Fruit fly (Drosophila melanogaster) whole organism, embryonic: ENCODE data around the gene CG5758.
A peak's percentile ranks its signal among the peaks of the same experiment; 100 is the strongest.

ENCODE experiments used
- Adf1 ChIP-seq: fragments of 200-800 bp; sonication (Bioruptor generic); IDR thresholded peaks from 2 replicates; pipeline ENCODE4 v1.3.6; 2022; ENCODE audit warnings: missing biosample characterization, missing genetic modification characterization
- BEAF-32 ChIP-seq: fragments of 200-800 bp; sonication (Bioruptor generic); optimal IDR thresholded peaks from 3 replicates; lab custom pipeline; 2017; ENCODE audit warnings: missing biosample characterization, missing genetic modification characterization, mild to moderate bottlenecking, moderate library complexity, missing genetic modification reagents
- CG10274 ChIP-seq: fragments of 200-800 bp; sonication (Bioruptor generic); optimal IDR thresholded peaks from 3 replicates; lab custom pipeline; 2017; ENCODE audit warnings: missing biosample characterization, mild to moderate bottlenecking, missing genetic modification characterization
- CG10366 ChIP-seq: fragments of 200-800 bp; sonication (Bioruptor generic); IDR thresholded peaks from 2 replicates; pipeline ENCODE4 v1.3.6; 2022; ENCODE audit warnings: missing biosample characterization, missing genetic modification characterization
- CG12744 ChIP-seq: fragments of 200-800 bp; sonication (Bioruptor generic); optimal IDR thresholded peaks from 2 replicates; lab custom pipeline; 2016; ENCODE audit warnings: missing biosample characterization, missing genetic modification characterization
- CG1529 ChIP-seq: fragments of 200-800 bp; sonication (Bioruptor generic); optimal IDR thresholded peaks from 3 replicates; lab custom pipeline; 2018; ENCODE audit warnings: missing biosample characterization, missing genetic modification characterization
- CG15479 ChIP-seq: fragments of 200-800 bp; sonication (Bioruptor generic); optimal IDR thresholded peaks from 3 replicates; lab custom pipeline; 2019; ENCODE audit warnings: missing biosample characterization, mild to moderate bottlenecking, missing genetic modification characterization, moderate library complexity
- CG1603 ChIP-seq: fragments of 200-800 bp; sonication (Bioruptor generic); optimal IDR thresholded peaks from 2 replicates; lab custom pipeline; 2019; ENCODE audit warnings: missing biosample characterization, mild to moderate bottlenecking, missing genetic modification characterization, moderate library complexity
- CG16779 ChIP-seq: fragments of 200-800 bp; sonication (Bioruptor generic); IDR thresholded peaks from 2 replicates; pipeline ENCODE4 v1.3.6; 2022; ENCODE audit warnings: missing biosample characterization, missing genetic modification characterization
- CG17186 ChIP-seq: fragments of 200-800 bp; sonication (Bioruptor generic); optimal IDR thresholded peaks from 3 replicates; lab custom pipeline; 2017; ENCODE audit warnings: missing biosample characterization, missing genetic modification reagents, missing genetic modification characterization
- CG17912 ChIP-seq: fragments of 200-800 bp; sonication (Bioruptor generic); optimal IDR thresholded peaks from 2 replicates; lab custom pipeline; 2018; ENCODE audit warnings: missing biosample characterization, mild to moderate bottlenecking, missing genetic modification characterization
- CG18599 ChIP-seq: fragments of 200-800 bp; sonication (Bioruptor generic); optimal IDR thresholded peaks from 3 replicates; lab custom pipeline; 2017; ENCODE audit warnings: missing biosample characterization, missing genetic modification characterization, mild to moderate bottlenecking, moderate library complexity, missing genetic modification reagents
- CG2199 ChIP-seq: fragments of 200-800 bp; sonication (Bioruptor generic); IDR thresholded peaks from 3 replicates; pipeline ENCODE4 v1.3.6; 2022; ENCODE audit warnings: missing biosample characterization, missing genetic modification characterization
- CG31441 ChIP-seq: fragments of 200-800 bp; sonication (Bioruptor generic); IDR thresholded peaks from 2 replicates; pipeline ENCODE4 v1.3.6; 2022; ENCODE audit warnings: missing biosample characterization, missing genetic modification characterization
- CG34376 ChIP-seq: fragments of 200-800 bp; sonication (Bioruptor generic); optimal IDR thresholded peaks from 2 replicates; lab custom pipeline; 2018; ENCODE audit warnings: missing biosample characterization, mild to moderate bottlenecking, missing genetic modification characterization
- CG4282 ChIP-seq: fragments of 200-800 bp; sonication (Bioruptor generic); optimal IDR thresholded peaks from 2 replicates; lab custom pipeline; 2016; ENCODE audit warnings: missing biosample characterization, missing genetic modification characterization
- CG6254 ChIP-seq: fragments of 200-800 bp; sonication (Bioruptor generic); optimal IDR thresholded peaks from 3 replicates; lab custom pipeline; 2017; ENCODE audit warnings: mild to moderate bottlenecking, missing biosample characterization, missing genetic modification reagents, missing genetic modification characterization
- CG6272 ChIP-seq: fragments of 200-800 bp; sonication (Bioruptor generic); IDR thresholded peaks from 2 replicates; pipeline ENCODE4 v1.3.6; 2022; ENCODE audit warnings: missing biosample characterization, missing genetic modification characterization
- CG7839 ChIP-seq: fragments of 200-800 bp; sonication (Bioruptor generic); optimal IDR thresholded peaks from 3 replicates; lab custom pipeline; 2018; ENCODE audit warnings: missing biosample characterization, mild to moderate bottlenecking, missing genetic modification characterization, moderate library complexity
- CG7987 ChIP-seq: fragments of 200-800 bp; sonication (Bioruptor generic); optimal IDR thresholded peaks from 2 replicates; lab custom pipeline; 2018; ENCODE audit warnings: missing biosample characterization, mild to moderate bottlenecking, missing genetic modification characterization, moderate library complexity
- CG8089 ChIP-seq: fragments of 200-800 bp; sonication (Bioruptor generic); optimal IDR thresholded peaks from 3 replicates; lab custom pipeline; 2016; ENCODE audit warnings: missing biosample characterization, missing genetic modification characterization
- D19A ChIP-seq: fragments of 200-800 bp; optimal IDR thresholded peaks from 3 replicates; lab custom pipeline; 2019; ENCODE audit warnings: missing biosample characterization, mild to moderate bottlenecking, missing genetic modification characterization, moderate library complexity
- Deaf1 ChIP-seq: fragments of 200-800 bp; optimal IDR thresholded peaks from 3 replicates; lab custom pipeline; 2019; ENCODE audit warnings: missing biosample characterization, mild to moderate bottlenecking, missing genetic modification characterization, moderate library complexity
- Dfd ChIP-seq, 2 experiments: fragments of >200 bp; optimal IDR thresholded peaks; 2 replicates each; lab custom pipeline; 2017; ENCODE audit warnings: missing biosample characterization in 2 of 2, missing genetic modification characterization in 2 of 2
- Fer1 ChIP-seq: fragments of 200-800 bp; sonication (Bioruptor generic); optimal IDR thresholded peaks from 2 replicates; lab custom pipeline; 2017; ENCODE audit warnings: missing biosample characterization, mild to moderate bottlenecking, missing genetic modification characterization
- Fer2 ChIP-seq: fragments of 200-800 bp; sonication (Bioruptor generic); optimal IDR thresholded peaks from 2 replicates; lab custom pipeline; 2018; ENCODE audit warnings: missing biosample characterization, mild to moderate bottlenecking, missing genetic modification characterization, moderate library complexity
- Gug ChIP-seq: fragments of 200-800 bp; sonication (Bioruptor generic); IDR thresholded peaks from 4 replicates; pipeline ENCODE4 v1.3.6; 2022; ENCODE audit warnings: missing biosample characterization, missing genetic modification characterization
- Jarid2 ChIP-seq: fragments of 200-800 bp; sonication (Bioruptor generic); optimal IDR thresholded peaks from 3 replicates; lab custom pipeline; 2017; ENCODE audit warnings: mild to moderate bottlenecking, missing biosample characterization, missing genetic modification reagents, missing genetic modification characterization
- Nf-YC ChIP-seq: fragments of 200-800 bp; optimal IDR thresholded peaks from 3 replicates; lab custom pipeline; 2019; ENCODE audit warnings: missing biosample characterization, mild to moderate bottlenecking, missing genetic modification characterization, moderate library complexity
- Optix ChIP-seq: fragments of 200-800 bp; sonication (Bioruptor generic); IDR thresholded peaks from 3 replicates; pipeline ENCODE4 v1.3.6; 2022; ENCODE audit warnings: missing biosample characterization, missing genetic modification characterization
- Poxn ChIP-seq: fragments of 200-800 bp; sonication (Bioruptor generic); IDR thresholded peaks from 2 replicates; pipeline ENCODE4 v1.3.6; 2022; ENCODE audit warnings: missing biosample characterization, missing genetic modification characterization
- Ptx1 ChIP-seq: fragments of 200-800 bp; sonication (Bioruptor generic); IDR thresholded peaks from 2 replicates; pipeline ENCODE4 v1.3.6; 2022; ENCODE audit warnings: missing biosample characterization, missing genetic modification characterization
- TFAM ChIP-seq: fragments of 200-800 bp; sonication (Bioruptor generic); optimal IDR thresholded peaks from 2 replicates; lab custom pipeline; 2017; ENCODE audit warnings: missing biosample characterization, missing genetic modification characterization, inconsistent platforms
- corto ChIP-seq: fragments of 200-800 bp; sonication (Bioruptor generic); optimal IDR thresholded peaks from 2 replicates; lab custom pipeline; 2016; ENCODE audit warnings: missing biosample characterization, mild to moderate bottlenecking, missing genetic modification characterization, moderate library complexity
- crol ChIP-seq: fragments of 200-800 bp; sonication (Bioruptor generic); IDR thresholded peaks from 2 replicates; pipeline ENCODE4 v1.3.6; 2022; ENCODE audit warnings: missing biosample characterization, missing genetic modification characterization
- dati ChIP-seq: fragments of 200-800 bp; sonication (Bioruptor generic); IDR thresholded peaks from 2 replicates; pipeline ENCODE4 v1.3.6; 2022; ENCODE audit warnings: missing biosample characterization, missing genetic modification characterization
- exex ChIP-seq: fragments of 200-800 bp; sonication (Bioruptor generic); optimal IDR thresholded peaks from 4 replicates; lab custom pipeline; 2018; ENCODE audit warnings: missing biosample characterization, mild to moderate bottlenecking, missing genetic modification characterization, moderate library complexity
- ind ChIP-seq: fragments of 200-800 bp; sonication (Bioruptor generic); optimal IDR thresholded peaks from 3 replicates; lab custom pipeline; 2016; ENCODE audit warnings: missing biosample characterization, missing genetic modification characterization
- lab ChIP-seq: fragments of 200-800 bp; sonication (Bioruptor generic); optimal IDR thresholded peaks from 3 replicates; lab custom pipeline; 2017; ENCODE audit warnings: missing biosample characterization, missing genetic modification characterization, mild to moderate bottlenecking, moderate library complexity, missing genetic modification reagents
- lbe ChIP-seq: fragments of 200-800 bp; sonication (Bioruptor generic); optimal IDR thresholded peaks from 2 replicates; lab custom pipeline; 2016; ENCODE audit warnings: missing biosample characterization, mild to moderate bottlenecking, missing genetic modification characterization
- pb ChIP-seq: fragments of 200-800 bp; sonication (Bioruptor generic); optimal IDR thresholded peaks from 3 replicates; lab custom pipeline; 2016; ENCODE audit warnings: missing biosample characterization, missing genetic modification characterization
- pzg ChIP-seq: fragments of 200-800 bp; sonication (Bioruptor generic); optimal IDR thresholded peaks from 3 replicates; lab custom pipeline; 2018; ENCODE audit warnings: missing biosample characterization, mild to moderate bottlenecking, missing genetic modification characterization, moderate library complexity
- ro ChIP-seq: fragments of 200-800 bp; sonication (Bioruptor generic); IDR thresholded peaks from 2 replicates; pipeline ENCODE4 v1.3.6; 2022; ENCODE audit warnings: missing biosample characterization, missing genetic modification characterization
- shn ChIP-seq: fragments of 200-800 bp; sonication (Bioruptor generic); optimal IDR thresholded peaks from 3 replicates; lab custom pipeline; 2016; ENCODE audit warnings: missing biosample characterization, missing genetic modification characterization
- wek ChIP-seq: fragments of 200-800 bp; sonication (Bioruptor generic); optimal IDR thresholded peaks from 3 replicates; lab custom pipeline; 2018; ENCODE audit warnings: missing biosample characterization, mild to moderate bottlenecking, missing genetic modification characterization, moderate library complexity
- z ChIP-seq: fragments of 200-800 bp; sonication (Bioruptor generic); IDR thresholded peaks from 3 replicates; pipeline ENCODE4 v1.3.6; 2022; ENCODE audit warnings: missing biosample characterization, missing genetic modification characterization

CG5758 gene

DNA sequence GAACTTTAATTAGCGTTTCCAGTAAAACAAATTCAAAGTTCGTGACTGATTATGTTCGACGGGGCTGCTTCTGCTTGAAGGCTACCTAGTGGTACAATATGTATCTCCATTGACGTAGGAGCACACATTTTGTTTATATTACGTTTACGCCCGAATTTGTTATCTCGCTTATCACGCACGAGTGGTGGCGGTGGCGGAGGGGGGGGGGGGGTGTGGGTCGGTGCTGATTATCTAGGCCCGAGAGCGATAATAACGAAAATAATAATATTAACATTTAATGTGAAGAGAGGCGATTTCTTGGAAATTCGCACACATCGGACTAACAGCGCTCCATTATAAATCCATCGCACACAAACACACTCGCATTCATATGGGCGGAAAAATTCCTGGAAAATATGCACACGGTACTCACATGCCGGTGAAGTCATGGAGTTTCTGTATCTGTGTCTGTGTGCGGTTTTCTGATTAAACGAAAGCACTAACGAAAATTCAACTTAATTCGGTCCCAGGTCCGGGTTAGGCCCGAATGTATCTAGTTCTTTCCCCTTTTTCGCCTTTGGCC is 27.8 kb downstream of the CG5758 start (continued):
- TF ChIP-seq z (GFP tag; lab: Robert Waterston, UW), result no peak
- TF ChIP-seq CG7839 (tag; lab: Kevin White, UChicago), result no peak
- TF ChIP-seq D19A (tag; lab: Kevin White, UChicago), result no peak
- no peak for TF ChIP-seq CG6272 (GFP tag; lab: Robert Waterston, UW)
- no peak for TF ChIP-seq dati (GFP tag; lab: Robert Waterston, UW)
- no peak for TF ChIP-seq CG8089 (GFP tag; lab: Kevin White, UChicago)
- TF ChIP-seq pb (GFP tag; lab: Kevin White, UChicago), result no peak
- TF ChIP-seq CG10274 (GFP tag; lab: Kevin White, UChicago), result no peak
- no peak for TF ChIP-seq corto
- TF ChIP-seq Optix (GFP tag; lab: Robert Waterston, UW), result no peak
- TF ChIP-seq BEAF-32 (GFP tag; lab: Kevin White, UChicago), result no peak
- TF ChIP-seq CG16779 (GFP tag; lab: Robert Waterston, UW), result no peak
- TF ChIP-seq pzg, result no peak
- TF ChIP-seq Gug (GFP tag; lab: Robert Waterston, UW), result no peak
- peak; percentile 21 for TF ChIP-seq wek (GFP tag; lab: Kevin White, UChicago)
- TF ChIP-seq Deaf1 (tag; lab: Kevin White, UChicago), result peak; percentile 31
- TF ChIP-seq Poxn (GFP tag; lab: Robert Waterston, UW), result no peak
- no peak for TF ChIP-seq CG17912 (GFP tag; lab: Kevin White, UChicago)
- TF ChIP-seq CG18599, result peak; percentile 17
- no peak for TF ChIP-seq CG12744
- no peak for TF ChIP-seq CG10366 (GFP tag; lab: Robert Waterston, UW)
- no peak for TF ChIP-seq CG17186 (GFP tag; lab: Kevin White, UChicago)
- TF ChIP-seq Dfd (GFP tag; optimal IDR thresholded peaks at IDR 0.05; lab: Kevin White, UChicago), result no peak
- TF ChIP-seq Jarid2 (GFP tag; lab: Kevin White, UChicago), result no peak
- TF ChIP-seq ind (GFP tag; lab: Kevin White, UChicago), result no peak
- TF ChIP-seq CG31441 (GFP tag; lab: Robert Waterston, UW), result no peak
- TF ChIP-seq Ptx1 (GFP tag; lab: Robert Waterston, UW), result no peak
- peak; percentile 93 for TF ChIP-seq crol (GFP tag; lab: Robert Waterston, UW)
- peak; percentile 37 for TF ChIP-seq lab (GFP tag; lab: Kevin White, UChicago)
- no peak for TF ChIP-seq CG1529 (GFP tag; lab: Kevin White, UChicago)
- TF ChIP-seq TFAM (GFP tag; lab: Kevin White, UChicago), result no peak
- no peak for TF ChIP-seq CG6254 (GFP tag; lab: Kevin White, UChicago)
- TF ChIP-seq CG4282 (GFP tag; lab: Kevin White, UChicago), result no peak
- TF ChIP-seq exex (tag; lab: Kevin White, UChicago), result peak; percentile 95
- TF ChIP-seq CG2199 (GFP tag; lab: Robert Waterston, UW), result 0 out of 3 replicates have a peak, but pooled peaks have one; percentile 21
- no peak for TF ChIP-seq shn (GFP tag; lab: Kevin White, UChicago)
- TF ChIP-seq ro, result no peak
- peak; percentile 21; the same call in 1 of the 2 replicates for TF ChIP-seq Adf1 (GFP tag; lab: Robert Waterston, UW)
- peak; percentile 32 for TF ChIP-seq CG15479 (GFP tag; lab: Kevin White, UChicago)
- TF ChIP-seq CG34376 (GFP tag; lab: Kevin White, UChicago), result peak; percentile 89
- TF ChIP-seq CG7987 (GFP tag; lab: Kevin White, UChicago), result peak; percentile 35
- no peak for TF ChIP-seq CG1603 (tag; lab: Kevin White, UChicago)
- no peak for TF ChIP-seq Nf-YC (tag; lab: Kevin White, UChicago)
- TF ChIP-seq Fer1, result peak; percentile 34
- no peak for TF ChIP-seq lbe (GFP tag; lab: Kevin White, UChicago)
- TF ChIP-seq Fer2 (tag; lab: Kevin White, UChicago), result no peak
